Fruit fly (Drosophila melanogaster): Measurements from ENCODE around the gene Gr28b.
A peak's percentile ranks its signal among the peaks of the same experiment; 100 is the strongest.

Gene Gr28b

dm6 chr2L:7420305-7421287 is 41.5 kb downstream of the Gr28b start (continued):
- TF ChIP-seq ewg (GFP tag; optimal IDR thresholded peaks at IDR 0.05): no peak
- peak; percentile 81 for TF ChIP-seq CHES-1-like (GFP tag; optimal IDR thresholded peaks at IDR 0.05)
- no peak for TF ChIP-seq CG1233 (GFP tag; optimal IDR thresholded peaks at IDR 0.05)
- TF ChIP-seq slou (GFP tag; optimal IDR thresholded peaks at IDR 0.05): peak; percentile 61
- peak; percentile 55 for TF ChIP-seq CG1603 (tag; optimal IDR thresholded peaks at IDR 0.05)
- TF ChIP-seq Hr51 (GFP tag; optimal IDR thresholded peaks at IDR 0.05): peak; percentile 20 to 48
- peak; percentile 73 for TF ChIP-seq CG11695 (GFP tag; IDR thresholded peaks at IDR 0.05)
- no peak for TF ChIP-seq Opbp (GFP tag; IDR thresholded peaks at IDR 0.05; ENCODE audit: partially characterized antibody)
- no peak for TF ChIP-seq CG17612 (GFP tag; IDR thresholded peaks at IDR 0.05)
- TF ChIP-seq tx (GFP tag; optimal IDR thresholded peaks at IDR 0.05): peak; percentile 68
- peak; percentile 81 for TF ChIP-seq ci (GFP tag; IDR thresholded peaks at IDR 0.05)
- peak; percentile 79; the same call in 2 of the 3 replicates for TF ChIP-seq CG11456 (GFP tag; IDR thresholded peaks at IDR 0.05)
- TF ChIP-seq pan (optimal IDR thresholded peaks at IDR 0.05): no peak
- TF ChIP-seq pan (GFP tag; optimal IDR thresholded peaks at IDR 0.05 in 1 of 2, IDR thresholded peaks at IDR 0.05 in 1 of 2): peak in 1 of 2 experiments; percentile 54
- TF ChIP-seq CG10366 (GFP tag; IDR thresholded peaks at IDR 0.05): peak; percentile 65
- TF ChIP-seq crp (GFP tag; optimal IDR thresholded peaks at IDR 0.05): peak in 1 of 2 experiments; percentile 24
- peak; percentile 56 for TF ChIP-seq dmrt99B (tag; optimal IDR thresholded peaks at IDR 0.05)
- peak; percentile 5 for TF ChIP-seq CG4617 (GFP tag; optimal IDR thresholded peaks at IDR 0.05; ENCODE audit: borderline replicate concordance)
- TF ChIP-seq Vsx1 (GFP tag; optimal IDR thresholded peaks at IDR 0.05): no peak
- peak; percentile 55 for TF ChIP-seq vfl (GFP tag; optimal IDR thresholded peaks at IDR 0.05)
- TF ChIP-seq CG7987 (GFP tag; optimal IDR thresholded peaks at IDR 0.05): no peak
- no peak for TF ChIP-seq CG13123 (GFP tag; optimal IDR thresholded peaks at IDR 0.05)
- TF ChIP-seq tin (GFP tag; optimal IDR thresholded peaks at IDR 0.05): peak; percentile 36
- TF ChIP-seq CG12236 (GFP tag; optimal IDR thresholded peaks at IDR 0.05): no peak
- TF ChIP-seq Side (GFP tag; optimal IDR thresholded peaks at IDR 0.05): peak; percentile 62
- 0 out of 3 replicates have a peak, but pooled peaks have one; percentile 17 for TF ChIP-seq croc (GFP tag; conservative IDR thresholded peaks at IDR 0.05)
- no peak for TF ChIP-seq sim (GFP tag; IDR thresholded peaks at IDR 0.05)
- no peak for TF ChIP-seq so (GFP tag; IDR thresholded peaks at IDR 0.05)
- TF ChIP-seq br (optimal IDR thresholded peaks at IDR 0.05): no peak
- peak; percentile 50 for TF ChIP-seq Oli (tag; optimal IDR thresholded peaks at IDR 0.05)
- TF ChIP-seq HLH3B (GFP tag; IDR thresholded peaks at IDR 0.05): peak; percentile 79
- TF ChIP-seq Sry-β (GFP tag; optimal IDR thresholded peaks at IDR 0.05): no peak
- no peak for TF ChIP-seq CG9437 (GFP tag; optimal IDR thresholded peaks at IDR 0.05)
- TF ChIP-seq nerfin-2 (GFP tag; IDR thresholded peaks at IDR 0.05; ENCODE audit: partially characterized antibody): no peak
- no peak for TF ChIP-seq YL-1 (GFP tag; optimal IDR thresholded peaks at IDR 0.05)
- TF ChIP-seq CG12769 (tag; optimal IDR thresholded peaks at IDR 0.05): peak; percentile 86
- TF ChIP-seq sc (optimal IDR thresholded peaks at IDR 0.05): no peak
- TF ChIP-seq sc (GFP tag; optimal IDR thresholded peaks at IDR 0.05): no peak
- TF ChIP-seq CG8089 (GFP tag; optimal IDR thresholded peaks at IDR 0.05): peak; percentile 42
- peak; percentile 61 for TF ChIP-seq H2.0 (GFP tag; IDR thresholded peaks at IDR 0.05)
- TF ChIP-seq Hsf (GFP tag; optimal IDR thresholded peaks at IDR 0.05): peak; percentile 63
- no peak for TF ChIP-seq Bgb (GFP tag; IDR thresholded peaks at IDR 0.05; ENCODE audit: partially characterized antibody)
- TF ChIP-seq Fer1 (GFP tag; optimal IDR thresholded peaks at IDR 0.05): peak; percentile 81
- peak; percentile 40; the same call in 1 of the 2 replicates for TF ChIP-seq CG10959 (GFP tag; IDR thresholded peaks at IDR 0.05)
- peak; percentile 61 for TF ChIP-seq ara (GFP tag; IDR thresholded peaks at IDR 0.05)
- TF ChIP-seq jumu (GFP tag; optimal IDR thresholded peaks at IDR 0.05): peak; percentile 17
- TF ChIP-seq Meics (GFP tag; optimal IDR thresholded peaks at IDR 0.05): peak; percentile 83
- no peak for TF ChIP-seq sens-2 (GFP tag; IDR thresholded peaks at IDR 0.05)
- no peak for TF ChIP-seq CG15601 (tag; optimal IDR thresholded peaks at IDR 0.05)
